Fruit fly (Drosophila melanogaster): ENCODE data around the gene CG8031.

Gene CG8031

DNA sequence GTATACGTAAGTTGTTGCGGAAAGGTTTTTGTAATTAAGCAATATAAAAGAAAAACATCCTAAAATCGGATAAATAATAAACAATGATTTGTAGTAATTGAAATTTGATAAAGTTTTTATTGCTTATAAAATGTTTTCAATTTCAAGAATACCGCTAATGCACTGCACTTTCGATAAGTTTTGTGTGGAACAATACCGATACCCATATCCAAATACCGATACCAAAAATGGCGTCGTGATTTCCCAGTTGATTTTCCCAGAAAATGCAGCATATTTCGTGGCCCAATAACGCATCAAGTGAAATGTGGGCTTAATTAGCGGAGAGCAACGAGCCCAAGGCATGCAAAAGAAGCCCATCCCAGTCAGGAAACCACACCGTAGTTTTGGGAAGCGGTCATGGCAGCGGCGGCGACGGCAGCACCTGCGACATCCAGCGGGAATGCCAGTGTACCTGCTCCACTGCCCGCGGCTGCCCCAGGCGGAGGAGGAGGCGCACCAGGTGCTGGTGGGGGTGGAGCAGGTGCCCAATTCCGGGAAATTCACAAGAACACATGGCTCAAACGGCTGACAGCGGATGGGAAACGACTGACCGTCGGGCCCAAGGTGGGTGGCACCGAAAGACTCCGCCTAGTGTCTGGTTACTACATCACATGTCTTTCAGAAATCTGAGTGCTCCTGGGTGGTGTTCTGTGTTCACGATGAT lies 25.1 kb downstream of the CG8031 start, which contains the start of gene CG31342 (continued):
- no peak for TF ChIP-seq CG12219 (GFP tag; optimal IDR thresholded peaks at IDR 0.05)
- peak; percentile 35; the same call in 1 of the 2 replicates for TF ChIP-seq CG14014 (GFP tag; IDR thresholded peaks at IDR 0.05)
- TF ChIP-seq Opbp (GFP tag; IDR thresholded peaks at IDR 0.05; ENCODE audit: partially characterized antibody), result peak; percentile 58; the same call in 2 of the 3 replicates
- TF ChIP-seq CG10366 (GFP tag; IDR thresholded peaks at IDR 0.05), result no peak
- peak; percentile 69 for TF ChIP-seq stwl (tag; optimal IDR thresholded peaks at IDR 0.05)
- TF ChIP-seq kni (GFP tag; optimal IDR thresholded peaks at IDR 0.05), result no peak
- TF ChIP-seq CG3281 (GFP tag; optimal IDR thresholded peaks at IDR 0.05), result no peak
- TF ChIP-seq CG10209 (GFP tag; optimal IDR thresholded peaks at IDR 0.05), result no peak
- no peak for TF ChIP-seq CG12769 (tag; optimal IDR thresholded peaks at IDR 0.05)
- no peak for TF ChIP-seq Nf-YB (GFP tag; optimal IDR thresholded peaks at IDR 0.05)
- no peak for TF ChIP-seq tx (GFP tag; optimal IDR thresholded peaks at IDR 0.05)
- TF ChIP-seq scrt (GFP tag; optimal IDR thresholded peaks at IDR 0.05), result no peak
- TF ChIP-seq CG11085 (GFP tag; IDR thresholded peaks at IDR 0.05), result no peak
- TF ChIP-seq CG4707 (GFP tag; optimal IDR thresholded peaks at IDR 0.05), result no peak
- no peak; the same call in 1 of the 2 replicates for TF ChIP-seq E2f2 (GFP tag; IDR thresholded peaks at IDR 0.05)
- peak; percentile 94 for TF ChIP-seq sens (GFP tag)
- no peak for TF ChIP-seq CG7928 (GFP tag; optimal IDR thresholded peaks at IDR 0.05)
- TF ChIP-seq CG11398 (GFP tag; optimal IDR thresholded peaks at IDR 0.05), result no peak
- TF ChIP-seq Fer1 (GFP tag; optimal IDR thresholded peaks at IDR 0.05), result peak; percentile 54
- no peak for TF ChIP-seq vfl (GFP tag; optimal IDR thresholded peaks at IDR 0.05)
- TF ChIP-seq CG10431 (GFP tag; optimal IDR thresholded peaks at IDR 0.05), result no peak
- TF ChIP-seq CG13296 (GFP tag; optimal IDR thresholded peaks at IDR 0.05), result peak; percentile 48
- no peak for TF ChIP-seq Usf (GFP tag; optimal IDR thresholded peaks at IDR 0.05)
- TF ChIP-seq jing (GFP tag; optimal IDR thresholded peaks at IDR 0.05), result no peak
- no peak for TF ChIP-seq Mad (GFP tag; optimal IDR thresholded peaks at IDR 0.05)
- TF ChIP-seq repo (GFP tag; optimal IDR thresholded peaks at IDR 0.05), result no peak
- peak; percentile 3 for TF ChIP-seq Dp (GFP tag; optimal IDR thresholded peaks at IDR 0.05)
- TF ChIP-seq sob (GFP tag; IDR thresholded peaks at IDR 0.05), result peak; percentile 14; the same call in 1 of the 2 replicates
- TF ChIP-seq Dip2 (GFP tag; IDR thresholded peaks at IDR 0.05), result no peak
- TF ChIP-seq Fer2 (tag; optimal IDR thresholded peaks at IDR 0.05), result no peak
- 0 out of 4 replicates have a peak, but pooled peaks have one; percentile 58 for TF ChIP-seq chinmo (GFP tag; IDR thresholded peaks at IDR 0.05; ENCODE audit: partially characterized antibody)
- TF ChIP-seq dati (GFP tag; IDR thresholded peaks at IDR 0.05), result no peak
- no peak for TF ChIP-seq CG33213 (GFP tag; optimal IDR thresholded peaks at IDR 0.05)
- TF ChIP-seq HLH4C (GFP tag; IDR thresholded peaks at IDR 0.05; ENCODE audit: partially characterized antibody), result no peak; the same call in 1 of the 3 replicates
- no peak for TF ChIP-seq her (GFP tag; optimal IDR thresholded peaks at IDR 0.05)
- TF ChIP-seq Dek (tag; optimal IDR thresholded peaks at IDR 0.05), result peak; percentile 7
- TF ChIP-seq CG10543 (GFP tag; optimal IDR thresholded peaks at IDR 0.05), result no peak
- TF ChIP-seq CG6654 (GFP tag; optimal IDR thresholded peaks at IDR 0.05), result no peak
- no peak for TF ChIP-seq Meics (GFP tag; optimal IDR thresholded peaks at IDR 0.05)
- TF ChIP-seq Side (GFP tag; optimal IDR thresholded peaks at IDR 0.05), result no peak
- TF ChIP-seq HLH3B (GFP tag; IDR thresholded peaks at IDR 0.05), result no peak; the same call in 1 of the 2 replicates
- TF ChIP-seq CG16815 (GFP tag; optimal IDR thresholded peaks at IDR 0.05), result no peak
- TF ChIP-seq CG3847 (GFP tag; IDR thresholded peaks at IDR 0.05), result no peak
- TF ChIP-seq zfh2 (GFP tag; optimal IDR thresholded peaks at IDR 0.05), result peak; percentile 1
- TF ChIP-seq CG12942 (GFP tag; optimal IDR thresholded peaks at IDR 0.05), result no peak
- TF ChIP-seq fd3F (GFP tag; optimal IDR thresholded peaks at IDR 0.05), result peak; percentile 41
- TF ChIP-seq Hr78 (GFP tag; optimal IDR thresholded peaks at IDR 0.05), result no peak
- TF ChIP-seq vnd (GFP tag; IDR thresholded peaks at IDR 0.05; ENCODE audit: partially characterized antibody), result peak; percentile 45
- no peak for TF ChIP-seq dimm (GFP tag; IDR thresholded peaks at IDR 0.05)
